Worm (Caenorhabditis elegans): Measurements from ENCODE around the gene arf-1.

The arf-1 gene

DNA sequence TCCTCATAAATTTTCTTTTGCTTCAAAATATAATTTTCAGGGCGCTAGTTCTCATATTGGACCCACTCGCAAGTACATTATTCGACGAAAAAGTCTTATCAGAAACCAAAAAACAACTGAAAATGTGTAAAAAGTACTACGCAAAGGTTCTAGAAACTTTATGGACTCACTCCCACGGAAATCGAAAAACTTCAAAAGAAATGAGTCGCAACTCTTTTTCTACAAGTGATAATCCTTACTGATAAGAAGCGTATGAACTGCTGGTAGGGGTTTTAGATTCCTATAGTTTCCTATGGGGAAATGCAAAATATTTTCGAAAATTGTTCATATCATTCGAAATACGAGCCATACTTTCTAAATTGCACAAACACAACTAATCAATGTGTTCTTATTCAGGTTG lies 29.9 kb downstream of the arf-1 start, which contains the start of gene B0244.5:
Gene B0244.5, plus strand, starts transcription at position 301 of the 400 bp plus-strand sequence.
- TF ChIP-seq F13C5.2 (tag; optimal IDR thresholded peaks at IDR 0.05) = no peak
- no peak for TF ChIP-seq scrt-1 (GFP tag; IDR thresholded peaks at IDR 0.05)
- no peak for TF ChIP-seq hmg-4 (GFP tag; optimal IDR thresholded peaks at IDR 0.05)
- TF ChIP-seq tra-4 (tag; optimal IDR thresholded peaks at IDR 0.05) = no peak
- TF ChIP-seq ets-7 (tag; optimal IDR thresholded peaks at IDR 0.05) = no peak
- TF ChIP-seq B0310.2 (tag; optimal IDR thresholded peaks at IDR 0.05) = no peak
- TF ChIP-seq tbx-37 (GFP tag; conservative IDR thresholded peaks at IDR 0.05) = no peak
- TF ChIP-seq tbx-11 (GFP tag; IDR thresholded peaks at IDR 0.05) = no peak
- TF ChIP-seq sea-1 (GFP tag; conservative IDR thresholded peaks at IDR 0.05) = no peak
- TF ChIP-seq aly-1 (tag; optimal IDR thresholded peaks at IDR 0.05) = no peak
- no peak for TF ChIP-seq ceh-13 (GFP tag; optimal IDR thresholded peaks at IDR 0.05)
- no peak for TF ChIP-seq ama-1 (optimal IDR thresholded peaks at IDR 0.05)
- no peak for TF ChIP-seq hmbx-1 (tag; optimal IDR thresholded peaks at IDR 0.05)
- no peak for TF ChIP-seq pes-1 (GFP tag; IDR thresholded peaks at IDR 0.05)
- no peak for TF ChIP-seq flt-1 (GFP tag; IDR thresholded peaks at IDR 0.05)
- TF ChIP-seq hnd-1 (tag; optimal IDR thresholded peaks at IDR 0.05) = no peak
- TF ChIP-seq ceh-36 (tag; optimal IDR thresholded peaks at IDR 0.05) = no peak

DNA sequence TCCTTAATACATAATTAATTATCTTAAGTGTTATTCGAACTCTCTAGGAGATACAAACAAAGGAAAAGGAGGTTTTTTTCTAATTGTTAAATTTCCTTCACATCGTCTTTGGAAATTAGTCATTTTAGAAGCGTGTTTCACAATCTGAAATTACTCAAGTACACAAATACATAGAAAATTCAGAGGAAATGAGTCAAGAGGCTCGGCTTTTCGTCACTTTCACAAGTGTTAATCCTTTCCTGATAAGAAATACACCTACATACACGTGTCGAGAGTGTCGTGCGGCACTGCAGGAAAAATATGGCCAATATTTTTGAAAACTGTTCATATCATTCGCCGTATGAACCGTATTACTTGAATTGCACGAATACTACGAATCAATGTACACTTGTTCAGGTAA lies 32.5 kb downstream of the arf-1 start, which contains the start of gene B0244.4:
Gene B0244.4, plus strand, starts transcription at position 301 of the 400 bp plus-strand sequence.
- TF ChIP-seq ceh-36 (tag; optimal IDR thresholded peaks at IDR 0.05) (no peak), B0310.2 (tag; optimal IDR thresholded peaks at IDR 0.05) (no peak), aly-1 (tag; optimal IDR thresholded peaks at IDR 0.05) (no peak), ceh-13 (GFP tag; optimal IDR thresholded peaks at IDR 0.05) (no peak), tbx-37 (GFP tag; conservative IDR thresholded peaks at IDR 0.05) (no peak), tbx-11 (GFP tag; IDR thresholded peaks at IDR 0.05) (no peak), hnd-1 (tag; optimal IDR thresholded peaks at IDR 0.05) (no peak), flt-1 (GFP tag; IDR thresholded peaks at IDR 0.05) (no peak), scrt-1 (GFP tag; IDR thresholded peaks at IDR 0.05) (no peak), hmg-4 (GFP tag; optimal IDR thresholded peaks at IDR 0.05) (no peak), sea-1 (GFP tag; conservative IDR thresholded peaks at IDR 0.05) (no peak), hmbx-1 (tag; optimal IDR thresholded peaks at IDR 0.05) (no peak), ets-7 (tag; optimal IDR thresholded peaks at IDR 0.05) (no peak), ama-1 (optimal IDR thresholded peaks at IDR 0.05) (no peak), tra-4 (tag; optimal IDR thresholded peaks at IDR 0.05) (no peak), F13C5.2 (tag; optimal IDR thresholded peaks at IDR 0.05) (no peak), pes-1 (GFP tag; IDR thresholded peaks at IDR 0.05) (no peak)

DNA sequence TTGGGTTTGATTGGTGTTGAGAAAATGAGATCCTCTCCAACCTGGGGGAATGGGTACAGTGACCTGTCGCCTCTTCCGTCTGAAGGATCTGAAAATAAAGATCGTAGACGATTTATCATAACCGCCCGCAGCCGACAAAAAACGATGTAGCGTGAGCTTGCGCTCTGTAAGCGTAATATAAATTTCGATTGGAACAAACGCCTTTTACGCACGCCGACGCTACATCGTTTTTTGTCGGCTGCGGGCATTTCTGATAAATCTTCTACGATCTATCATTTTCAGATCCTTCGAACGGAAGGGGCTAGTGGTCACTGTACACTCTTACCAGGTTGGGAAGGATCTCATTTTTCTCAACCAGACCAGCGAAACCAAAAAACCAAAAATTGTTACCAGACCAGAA lies 33.7 kb downstream of the arf-1 start:
- TF ChIP-seq ceh-13 (GFP tag; optimal IDR thresholded peaks at IDR 0.05) (no peak), hmbx-1 (tag; optimal IDR thresholded peaks at IDR 0.05) (no peak), ceh-36 (tag; optimal IDR thresholded peaks at IDR 0.05) (no peak), ets-7 (tag; optimal IDR thresholded peaks at IDR 0.05) (no peak), F13C5.2 (tag; optimal IDR thresholded peaks at IDR 0.05) (no peak), pes-1 (GFP tag; IDR thresholded peaks at IDR 0.05) (no peak), hmg-4 (GFP tag; optimal IDR thresholded peaks at IDR 0.05) (no peak), aly-1 (tag; optimal IDR thresholded peaks at IDR 0.05) (no peak), tbx-37 (GFP tag; conservative IDR thresholded peaks at IDR 0.05) (no peak), hnd-1 (tag; optimal IDR thresholded peaks at IDR 0.05) (no peak), B0310.2 (tag; optimal IDR thresholded peaks at IDR 0.05) (no peak), tra-4 (tag; optimal IDR thresholded peaks at IDR 0.05) (no peak), tbx-11 (GFP tag; IDR thresholded peaks at IDR 0.05) (no peak), flt-1 (GFP tag; IDR thresholded peaks at IDR 0.05) (no peak)

DNA sequence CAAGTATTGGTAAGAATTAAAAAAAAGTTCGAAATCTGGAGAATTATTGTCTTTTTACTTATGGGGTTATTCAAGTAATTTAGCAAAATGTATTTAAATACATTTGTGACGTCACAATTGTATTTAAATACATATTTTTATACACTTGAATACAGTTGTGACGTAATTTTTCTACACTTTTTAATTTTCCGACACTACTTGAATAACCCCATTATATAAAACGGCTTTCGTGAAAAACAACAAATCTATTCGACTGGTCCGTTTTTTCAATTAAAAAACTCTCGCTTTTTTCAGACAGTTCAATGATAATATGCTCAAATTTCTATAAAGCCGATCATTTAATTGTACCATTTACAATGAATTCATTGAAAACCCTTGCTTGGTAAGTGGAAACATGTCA lies 35.8 kb downstream of the arf-1 start:
- TF ChIP-seq hnd-1 (tag; optimal IDR thresholded peaks at IDR 0.05) (no peak), tbx-37 (GFP tag; conservative IDR thresholded peaks at IDR 0.05) (no peak), tra-4 (tag; optimal IDR thresholded peaks at IDR 0.05) (no peak), sea-1 (GFP tag; conservative IDR thresholded peaks at IDR 0.05) (no peak), pes-1 (GFP tag; IDR thresholded peaks at IDR 0.05) (no peak), aly-1 (tag; optimal IDR thresholded peaks at IDR 0.05) (no peak), ceh-36 (tag; optimal IDR thresholded peaks at IDR 0.05) (no peak), ets-7 (tag; optimal IDR thresholded peaks at IDR 0.05) (no peak), ceh-13 (GFP tag; optimal IDR thresholded peaks at IDR 0.05) (no peak), F13C5.2 (tag; optimal IDR thresholded peaks at IDR 0.05) (no peak), ama-1 (optimal IDR thresholded peaks at IDR 0.05) (no peak)

DNA sequence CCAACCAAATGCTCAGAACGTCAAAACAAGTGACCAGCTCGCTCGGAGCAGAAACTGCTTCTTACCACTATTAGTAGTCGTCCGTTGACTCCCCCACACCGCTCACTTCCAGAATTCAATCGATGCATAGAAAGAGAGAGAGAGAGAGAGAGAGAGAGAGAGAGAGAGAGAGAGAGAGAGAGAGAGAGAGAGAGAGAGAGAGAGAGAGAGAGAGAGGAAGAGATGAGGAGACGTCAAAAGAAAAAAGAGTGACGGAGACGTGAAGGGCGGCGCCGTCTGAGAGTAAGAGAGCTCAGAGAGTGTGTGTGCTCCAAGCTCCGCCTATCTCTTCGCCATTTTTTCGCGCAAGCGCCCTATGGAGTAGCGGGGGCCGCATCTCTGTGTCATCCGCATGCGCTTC lies 40.5 kb downstream of the arf-1 start, which contains the start of gene ida-1:
Gene ida-1, plus strand, starts transcription at position 336 of the 400 bp plus-strand sequence.
- TF ChIP-seq tbx-37 (GFP tag; conservative IDR thresholded peaks at IDR 0.05) = no peak
- TF ChIP-seq sea-1 (GFP tag; conservative IDR thresholded peaks at IDR 0.05) = no peak
- no peak for TF ChIP-seq F13C5.2 (tag; optimal IDR thresholded peaks at IDR 0.05)
- no peak for TF ChIP-seq ama-1 (optimal IDR thresholded peaks at IDR 0.05)
- TF ChIP-seq ets-7 (tag; optimal IDR thresholded peaks at IDR 0.05) = no peak
- no peak for TF ChIP-seq hnd-1 (tag; optimal IDR thresholded peaks at IDR 0.05)
- no peak for TF ChIP-seq tbx-11 (GFP tag; IDR thresholded peaks at IDR 0.05)
- TF ChIP-seq aly-1 (tag; optimal IDR thresholded peaks at IDR 0.05) = no peak
- no peak for TF ChIP-seq hmg-4 (GFP tag; optimal IDR thresholded peaks at IDR 0.05)
- TF ChIP-seq pes-1 (GFP tag; IDR thresholded peaks at IDR 0.05) = no peak
- TF ChIP-seq hmbx-1 (tag; optimal IDR thresholded peaks at IDR 0.05) = no peak
- TF ChIP-seq scrt-1 (GFP tag; IDR thresholded peaks at IDR 0.05) = no peak
- TF ChIP-seq B0310.2 (tag; optimal IDR thresholded peaks at IDR 0.05) = no peak
- TF ChIP-seq ceh-13 (GFP tag; optimal IDR thresholded peaks at IDR 0.05) = no peak

DNA sequence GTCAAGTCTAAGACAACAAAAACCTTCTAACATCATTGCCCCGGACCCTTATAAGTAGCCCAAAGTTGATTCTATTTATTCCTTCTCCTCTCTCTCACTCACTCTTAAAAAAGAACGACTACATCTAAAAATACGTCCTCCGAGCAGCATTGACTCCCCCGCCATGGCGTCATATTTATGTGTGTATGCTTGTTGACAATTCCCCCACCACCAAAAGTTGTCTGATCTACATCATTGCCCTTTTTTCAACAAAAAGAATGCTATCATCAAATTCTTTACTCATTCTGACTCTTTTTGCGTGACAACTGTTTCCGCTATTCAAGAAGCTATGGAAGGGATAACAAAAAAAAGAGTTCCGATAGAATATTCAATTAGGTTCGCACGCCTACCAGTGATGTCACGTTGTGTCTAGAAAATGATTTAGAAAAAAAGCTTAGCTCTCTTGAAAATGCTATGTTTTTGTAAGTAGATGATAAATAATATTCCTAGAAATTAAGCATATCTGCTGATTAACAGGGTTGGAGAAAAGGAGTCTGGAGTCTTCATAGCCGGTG lies 42.9 kb downstream of the arf-1 start:
- TF ChIP-seq ceh-13 (GFP tag; optimal IDR thresholded peaks at IDR 0.05) = no peak
- no peak for TF ChIP-seq ama-1 (optimal IDR thresholded peaks at IDR 0.05)
- no peak for TF ChIP-seq tbx-11 (GFP tag; IDR thresholded peaks at IDR 0.05)
- no peak for TF ChIP-seq hmg-4 (GFP tag; optimal IDR thresholded peaks at IDR 0.05)
- TF ChIP-seq tbx-37 (GFP tag; conservative IDR thresholded peaks at IDR 0.05) = no peak
- no peak for TF ChIP-seq aly-1 (tag; optimal IDR thresholded peaks at IDR 0.05)
- no peak for TF ChIP-seq B0310.2 (tag; optimal IDR thresholded peaks at IDR 0.05)
- TF ChIP-seq flt-1 (GFP tag; IDR thresholded peaks at IDR 0.05) = no peak
- no peak for TF ChIP-seq tra-4 (tag; optimal IDR thresholded peaks at IDR 0.05)
- no peak for TF ChIP-seq hmbx-1 (tag; optimal IDR thresholded peaks at IDR 0.05)
- no peak for TF ChIP-seq ceh-36 (tag; optimal IDR thresholded peaks at IDR 0.05)
- no peak for TF ChIP-seq scrt-1 (GFP tag; IDR thresholded peaks at IDR 0.05)
- TF ChIP-seq sea-1 (GFP tag; conservative IDR thresholded peaks at IDR 0.05) = no peak
